Worm (Caenorhabditis elegans) whole organism, early embryonic: ENCODE data around the gene F14E5.2.

Source experiments
- B0310.2 ChIP-seq: sonication (generic microtip); optimal IDR thresholded peaks from 2 replicates; lab custom pipeline; 2016; ENCODE audit warnings: mild to moderate bottlenecking, missing genetic modification characterization, missing compliant biosample characterization
- aly-1 ChIP-seq: sonication (generic microtip); optimal IDR thresholded peaks from 2 replicates; lab custom pipeline; 2016; ENCODE audit warnings: missing genetic modification characterization, missing compliant biosample characterization
- ama-1 ChIP-seq: fragments of 150-350 bp; optimal IDR thresholded peaks from 2 replicates; lab custom pipeline; 2014
- ceh-36 ChIP-seq: sonication (generic microtip); optimal IDR thresholded peaks from 2 replicates; lab custom pipeline; 2016; ENCODE audit warnings: missing genetic modification characterization, inconsistent platforms, missing compliant biosample characterization
- hmg-4 ChIP-seq: fragments of 200-800 bp; sonication (Bioruptor generic); optimal IDR thresholded peaks from 2 replicates; lab custom pipeline; 2018; ENCODE audit warnings: mild to moderate bottlenecking, missing genetic modification characterization, missing compliant biosample characterization
- hnd-1 ChIP-seq: sonication (generic microtip); optimal IDR thresholded peaks from 2 replicates; lab custom pipeline; 2016; ENCODE audit warnings: missing genetic modification characterization, missing compliant biosample characterization
- tbx-11 ChIP-seq: fragments of 200-800 bp; sonication (Bioruptor generic); IDR thresholded peaks from 2 replicates; pipeline ENCODE4 v1.3.6; 2022; ENCODE audit warnings: missing genetic modification characterization, missing compliant biosample characterization
- tbx-37 ChIP-seq: fragments of 200-800 bp; sonication (Bioruptor generic); conservative IDR thresholded peaks from 2 replicates; pipeline ENCODE4 v1.3.6; 2022; ENCODE audit warnings: missing genetic modification reagents, missing genetic modification characterization, missing compliant biosample characterization

- TF ChIP-seq tbx-37 (GFP tag; lab: Robert Waterston, UW): no peak
- no peak for TF ChIP-seq ama-1 (lab: Kevin White, UChicago)
- TF ChIP-seq tbx-11 (GFP tag; lab: Robert Waterston, UW): no peak
- TF ChIP-seq B0310.2 (tag; lab: Kevin White, UChicago): no peak
- no peak for TF ChIP-seq aly-1 (tag; lab: Kevin White, UChicago)
- TF ChIP-seq hnd-1 (tag; lab: Kevin White, UChicago): no peak
- no peak for TF ChIP-seq hmg-4 (GFP tag; lab: Kevin White, UChicago)
- TF ChIP-seq ceh-36 (tag; lab: Kevin White, UChicago): no peak
Observed at ce11 chrII:8411002-8411401, 17.7 kb downstream of the F14E5.2 start.
